Fruit fly (Drosophila melanogaster): Measurements from ENCODE around the gene Cox11.

The Cox11 gene

DNA sequence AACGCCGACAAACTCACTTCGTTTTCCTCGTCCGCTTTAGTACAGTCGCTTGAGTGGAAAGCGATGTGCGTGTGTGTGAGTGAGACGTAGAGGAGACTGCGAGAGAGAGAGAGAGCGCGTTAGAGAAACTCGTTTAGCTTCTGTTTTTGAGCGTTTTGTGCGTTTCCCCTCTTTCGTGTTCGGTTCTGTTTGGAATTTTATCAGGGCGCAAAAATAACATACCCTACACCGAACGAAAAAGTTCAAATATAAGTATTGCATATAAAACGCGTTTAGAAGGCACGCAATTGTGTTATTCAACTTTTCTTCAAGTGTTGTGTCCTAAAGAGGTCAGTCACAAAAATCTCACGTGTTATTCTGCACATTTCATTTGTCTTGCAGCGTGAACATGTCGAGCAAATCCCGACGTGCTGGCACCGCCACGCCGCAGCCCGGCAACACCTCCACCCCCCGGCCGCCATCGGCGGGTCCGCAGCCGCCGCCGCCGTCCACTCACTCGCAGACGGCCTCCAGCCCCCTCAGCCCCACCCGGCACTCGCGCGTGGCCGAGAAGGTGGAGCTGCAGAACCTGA lies 16.3 kb downstream of the Cox11 start (continued):
- TF ChIP-seq en (GFP tag; optimal IDR thresholded peaks at IDR 0.05), result no peak
- no peak for TF ChIP-seq CG6683 (GFP tag; optimal IDR thresholded peaks at IDR 0.05)
- TF ChIP-seq CG2120 (GFP tag; optimal IDR thresholded peaks at IDR 0.05), result peak; percentile 76
- TF ChIP-seq ci (GFP tag; IDR thresholded peaks at IDR 0.05), result peak; percentile 88
- peak; percentile 39 for TF ChIP-seq CG9876 (GFP tag; optimal IDR thresholded peaks at IDR 0.05)
- peak; percentile 31 for TF ChIP-seq CG8388 (GFP tag; optimal IDR thresholded peaks at IDR 0.05)
- TF ChIP-seq Atf-2 (GFP tag; optimal IDR thresholded peaks at IDR 0.05), result no peak
- TF ChIP-seq crol (GFP tag; IDR thresholded peaks at IDR 0.05), result peak; percentile 95
- 0 out of 3 replicates have a peak, but pooled peaks have one; percentile 50 for TF ChIP-seq CG6175 (GFP tag; IDR thresholded peaks at IDR 0.05)
- TF ChIP-seq CG5953 (GFP tag; IDR thresholded peaks at IDR 0.05), result 0 out of 2 replicates have a peak, but pooled peaks have one; percentile 36
- no peak for TF ChIP-seq CG17802 (tag; optimal IDR thresholded peaks at IDR 0.05)
- TF ChIP-seq CG15514 (GFP tag; optimal IDR thresholded peaks at IDR 0.05), result peak; percentile 36
- no peak for TF ChIP-seq phol (tag; optimal IDR thresholded peaks at IDR 0.05)
- TF ChIP-seq aop (GFP tag; IDR thresholded peaks at IDR 0.05), result no peak
- no peak for TF ChIP-seq gsb-n (tag; optimal IDR thresholded peaks at IDR 0.05)
- no peak for TF ChIP-seq unc-4 (GFP tag; IDR thresholded peaks at IDR 0.05; ENCODE audit: partially characterized antibody)
- peak; percentile 58 for TF ChIP-seq CG6854 (GFP tag; optimal IDR thresholded peaks at IDR 0.05)
- TF ChIP-seq CG8924 (tag; optimal IDR thresholded peaks at IDR 0.05), result peak; percentile 43
- no peak for TF ChIP-seq CG10654 (GFP tag; optimal IDR thresholded peaks at IDR 0.05)
- peak; percentile 70 for TF ChIP-seq her (GFP tag; optimal IDR thresholded peaks at IDR 0.05)
- peak; percentile 1 for TF ChIP-seq Max (GFP tag; optimal IDR thresholded peaks at IDR 0.05)
- TF ChIP-seq CG12942 (GFP tag; optimal IDR thresholded peaks at IDR 0.05), result peak; percentile 40
- no peak for TF ChIP-seq cato (GFP tag; optimal IDR thresholded peaks at IDR 0.05; ENCODE audit: borderline replicate concordance)
- no peak for TF ChIP-seq CG6654 (GFP tag; optimal IDR thresholded peaks at IDR 0.05)
- no peak for TF ChIP-seq CG10267 (tag; optimal IDR thresholded peaks at IDR 0.05)
- peak; percentile 47 for TF ChIP-seq ATbp (GFP tag; optimal IDR thresholded peaks at IDR 0.05)
- TF ChIP-seq Eip74EF (GFP tag; optimal IDR thresholded peaks at IDR 0.05), result peak in 1 of 2 experiments; percentile 22
- TF ChIP-seq ken (GFP tag; IDR thresholded peaks at IDR 0.05), result no peak; the same call in 2 of the 3 replicates
- TF ChIP-seq cad (GFP tag; optimal IDR thresholded peaks at IDR 0.05), result no peak
- TF ChIP-seq Asciz (GFP tag; optimal IDR thresholded peaks at IDR 0.05), result no peak
- TF ChIP-seq NC2α (GFP tag; optimal IDR thresholded peaks at IDR 0.05), result no peak
- TF ChIP-seq crp (GFP tag; optimal IDR thresholded peaks at IDR 0.05), result no peak
- no peak for TF ChIP-seq salm (tag; optimal IDR thresholded peaks at IDR 0.05)
- no peak for TF ChIP-seq TFAM (GFP tag; optimal IDR thresholded peaks at IDR 0.05)
- 0 out of 2 replicates have a peak, but pooled peaks have one; percentile 46 for TF ChIP-seq seq (GFP tag; IDR thresholded peaks at IDR 0.05)
- peak; percentile 41 for TF ChIP-seq ap (GFP tag; IDR thresholded peaks at IDR 0.05)
- TF ChIP-seq pum (GFP tag; optimal IDR thresholded peaks at IDR 0.05), result peak; percentile 34
- TF ChIP-seq CG2712 (tag; optimal IDR thresholded peaks at IDR 0.05), result peak; percentile 47
- TF ChIP-seq CG12744 (GFP tag; optimal IDR thresholded peaks at IDR 0.05), result no peak

DNA sequence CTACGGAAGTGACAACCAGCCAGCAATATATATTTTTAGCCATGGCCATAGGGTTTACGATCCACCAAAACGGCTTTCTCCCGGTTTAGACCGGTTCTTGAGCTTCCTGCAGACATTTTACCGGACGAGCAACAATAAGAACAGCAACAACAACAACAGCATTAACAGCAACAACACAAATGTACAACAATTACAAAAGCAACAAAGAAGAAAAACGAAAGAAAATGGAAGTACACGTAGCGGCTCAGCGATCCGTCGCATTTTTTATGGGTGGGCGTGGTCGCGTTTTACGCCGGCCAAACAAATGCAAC lies 19.4 kb downstream of the Cox11 start:
- peak; percentile 85 for TF ChIP-seq CG4360 (GFP tag; IDR thresholded peaks at IDR 0.05)
- 0 out of 2 replicates have a peak, but pooled peaks have one; percentile 37 for TF ChIP-seq Oaz (GFP tag; IDR thresholded peaks at IDR 0.05)
- peak; percentile 22 for TF ChIP-seq HLH54F (GFP tag; optimal IDR thresholded peaks at IDR 0.05)
- TF ChIP-seq Lpt (GFP tag; optimal IDR thresholded peaks at IDR 0.05), result no peak
- TF ChIP-seq CG32772 (GFP tag; IDR thresholded peaks at IDR 0.05), result no peak
- peak in 1 of 2 experiments; percentile 52 for TF ChIP-seq bsh (GFP tag; optimal IDR thresholded peaks at IDR 0.05)
- no peak for TF ChIP-seq CG12236 (GFP tag; optimal IDR thresholded peaks at IDR 0.05)
- peak; percentile 58; the same call in 1 of the 3 replicates for TF ChIP-seq sr (GFP tag; IDR thresholded peaks at IDR 0.05)
- TF ChIP-seq CG12769 (tag; optimal IDR thresholded peaks at IDR 0.05), result peak; percentile 5
- TF ChIP-seq CG6854 (GFP tag; optimal IDR thresholded peaks at IDR 0.05), result no peak

Data from whole organism, embryonic.